Worm (Caenorhabditis elegans) whole organism, young adult: Measurements from ENCODE around the gene F55C9.14.

Source experiments
- F23B12.7 ChIP-seq: sonication (generic microtip); optimal IDR thresholded peaks from 2 replicates; lab custom pipeline; 2017; ENCODE audit warnings: missing genetic modification characterization, mild to moderate bottlenecking, missing compliant biosample characterization, antibody characterized with exemption, moderate library complexity; ENCODE audit not compliant: insufficient read depth
- F37B4.10 ChIP-seq: fragments of 200-800 bp; sonication (Bioruptor generic); IDR thresholded peaks from 2 replicates; pipeline ENCODE4 v1.3.6; 2022; ENCODE audit warnings: missing genetic modification characterization, missing compliant biosample characterization
- K12H6.12 ChIP-seq: fragments of 200-800 bp; sonication (Bioruptor generic); optimal IDR thresholded peaks from 2 replicates; lab custom pipeline; 2018; ENCODE audit warnings: mild to moderate bottlenecking, missing genetic modification characterization, missing compliant biosample characterization
- T26A5.8 ChIP-seq: sonication (generic microtip); optimal IDR thresholded peaks from 2 replicates; lab custom pipeline; 2016; ENCODE audit warnings: missing genetic modification characterization, missing compliant biosample characterization
- Y56A3A.18 ChIP-seq: fragments of 200-800 bp; sonication (Bioruptor generic); IDR thresholded peaks from 2 replicates; pipeline ENCODE4 v1.3.6; 2022; ENCODE audit warnings: missing genetic modification reagents, missing genetic modification characterization, missing compliant biosample characterization
- ama-1 ChIP-seq, 3 experiments: fragments of 150-350 bp in 1 of 3; sonication (generic microtip) in 2 of 3; optimal IDR thresholded peaks; 2 replicates each; lab custom pipeline; 2014 to 2018; ENCODE audit warnings: missing biosample characterization in 2 of 3, missing genetic modification characterization in 2 of 3, missing genetic modification reagents in 2 of 3
- bed-2 ChIP-seq: fragments of 200-800 bp; sonication (Bioruptor generic); IDR thresholded peaks from 2 replicates; pipeline ENCODE4 v1.3.6; 2022; ENCODE audit warnings: missing genetic modification reagents, missing genetic modification characterization, missing compliant biosample characterization
- ceh-40 ChIP-seq: fragments of 200-800 bp; sonication (Bioruptor generic); IDR thresholded peaks from 2 replicates; pipeline ENCODE4 v1.3.6; 2022; ENCODE audit warnings: missing genetic modification characterization, missing compliant biosample characterization
- chd-7 ChIP-seq: sonication (generic microtip); optimal IDR thresholded peaks from 2 replicates; lab custom pipeline; 2016; ENCODE audit warnings: mild to moderate bottlenecking, missing genetic modification characterization, moderate library complexity, missing compliant biosample characterization
- lin-26 ChIP-seq: fragments of 200-800 bp; sonication (Bioruptor generic); IDR thresholded peaks from 2 replicates; pipeline ENCODE4 v1.3.6; 2022; ENCODE audit warnings: missing genetic modification reagents, missing genetic modification characterization, missing compliant biosample characterization
- lir-1 ChIP-seq: fragments of 200-800 bp; sonication (Bioruptor generic); conservative IDR thresholded peaks from 2 replicates; pipeline ENCODE4 v1.3.6; 2022; ENCODE audit warnings: missing genetic modification reagents, missing genetic modification characterization, missing compliant biosample characterization
- pha-4 ChIP-seq: fragments of 150-350 bp; sonication (generic microtip); optimal IDR thresholded peaks from 2 replicates; lab custom pipeline; 2014; ENCODE audit warnings: missing biosample characterization, missing genetic modification reagents, missing genetic modification characterization
- ztf-3 ChIP-seq: fragments of 200-800 bp; sonication (Bioruptor generic); optimal IDR thresholded peaks from 2 replicates; lab custom pipeline; 2018; ENCODE audit warnings: mild to moderate bottlenecking, missing genetic modification characterization, missing compliant biosample characterization

ce11 chrV:19296723-19297122 lies 2.6 kb upstream of the F55C9.14 start, which contains the start of gene F55C9.6:
- TF ChIP-seq pha-4 (tag; lab: Kevin White, UChicago) (no peak), ztf-3 (no peak), ceh-40 (no peak), bed-2 (GFP tag; lab: Robert Waterston, UW) (no peak), ama-1 (optimal IDR thresholded peaks at IDR 0.05; lab: Kevin White, UChicago) (no peak), ama-1 (GFP tag; optimal IDR thresholded peaks at IDR 0.05; lab: Kevin White, UChicago) (no peak), K12H6.12 (tag; lab: Kevin White, UChicago) (no peak), lir-1 (no peak), Y56A3A.18 (no peak), lin-26 (GFP tag; lab: Robert Waterston, UW) (no peak), F37B4.10 (GFP tag; lab: Robert Waterston, UW) (no peak), chd-7 (tag; lab: Kevin White, UChicago) (no peak), F23B12.7 (tag; lab: Kevin White, UChicago) (no peak), T26A5.8 (no peak)
